Worm (Caenorhabditis elegans) whole organism, L2 larva: ENCODE results near the gene M176.5.

Experiments used
- aly-2 ChIP-seq: fragments of 150-350 bp; optimal IDR thresholded peaks from 2 replicates; lab custom pipeline; 2014; ENCODE audit warnings: missing biosample characterization, missing genetic modification characterization
- crh-2 ChIP-seq: sonication (generic microtip); optimal IDR thresholded peaks from 2 replicates; lab custom pipeline; 2017; ENCODE audit warnings: missing biosample characterization, missing genetic modification characterization
- fos-1 ChIP-seq: fragments of 150-350 bp; optimal IDR thresholded peaks from 2 replicates; lab custom pipeline; 2014; ENCODE audit warnings: missing biosample characterization, missing genetic modification characterization
- lsy-2 ChIP-seq, 2 experiments: fragments of 150-350 bp in 1 of 2; sonication (generic microtip) in 1 of 2; optimal IDR thresholded peaks; 2 replicates each; lab custom pipeline; 2014 to 2017; ENCODE audit warnings: missing biosample characterization in 2 of 2, missing genetic modification characterization in 2 of 2
- nhr-6 ChIP-seq: fragments of 150-350 bp; optimal IDR thresholded peaks from 2 replicates; lab custom pipeline; 2014; ENCODE audit warnings: missing biosample characterization, missing genetic modification characterization
- skn-1 ChIP-seq: sonication (generic microtip); optimal IDR thresholded peaks from 2 replicates; lab custom pipeline; 2017; ENCODE audit warnings: missing biosample characterization, missing genetic modification characterization
- ztf-1 ChIP-seq: fragments of 200-800 bp; sonication (Bioruptor generic); conservative IDR thresholded peaks from 2 replicates; pipeline ENCODE4 v1.3.6; 2022; ENCODE audit warnings: missing genetic modification characterization, missing compliant biosample characterization

The M176.5 gene

DNA sequence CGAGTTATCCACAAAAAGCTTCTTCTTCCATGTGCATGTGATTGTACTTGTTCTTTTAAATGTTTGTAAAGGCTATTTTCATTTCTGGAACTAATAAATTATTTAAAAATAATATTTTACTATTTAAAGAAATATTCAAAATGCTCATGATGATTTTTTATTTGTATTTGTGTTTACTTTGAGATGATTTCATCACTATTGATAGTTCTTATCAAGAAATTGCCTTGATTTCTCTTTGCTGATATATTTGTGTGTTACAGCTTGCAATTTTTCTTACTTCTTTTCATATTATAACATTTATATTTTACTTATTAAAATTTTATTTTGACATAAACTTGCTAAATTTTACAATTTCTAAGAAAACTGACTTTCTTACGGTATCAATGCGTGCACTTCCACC, 49.4 kb downstream of the M176.5 start:
- peak; percentile 68 for TF ChIP-seq fos-1 (tag; lab: Kevin White, UChicago)
- TF ChIP-seq crh-2 = no peak
- TF ChIP-seq skn-1 (tag; lab: Kevin White, UChicago) = peak; percentile 19
- TF ChIP-seq nhr-6 (tag; lab: Kevin White, UChicago) = no peak
- TF ChIP-seq, all 48 proteins: peak for 2

DNA sequence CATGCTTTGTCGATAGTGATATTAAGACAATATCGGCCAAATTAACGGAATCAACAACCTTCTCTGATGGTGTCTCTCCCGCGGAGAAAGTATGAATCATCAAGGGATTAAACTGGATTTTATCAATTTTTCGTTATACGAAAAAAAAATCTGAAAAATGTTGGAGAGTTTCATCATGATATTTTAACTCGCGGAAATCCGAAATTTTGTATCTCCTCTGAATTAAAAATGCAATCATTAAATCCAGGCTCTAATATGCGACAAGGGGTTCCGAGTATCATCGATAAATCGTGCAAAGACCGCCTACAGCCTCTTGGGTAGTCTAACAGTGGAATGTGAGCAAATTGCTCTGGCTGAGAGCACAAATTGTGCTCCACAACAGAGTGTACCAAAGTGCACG, 50.4 kb downstream of the M176.5 start, which contains the start of gene C06C3.10:
Gene C06C3.10, minus strand, starts transcription at position 101 of the 400 bp plus-strand sequence.
- no peak for TF ChIP-seq lsy-2 (tag; optimal IDR thresholded peaks at IDR 0.05; lab: Kevin White, UChicago)
- TF ChIP-seq aly-2 (tag; lab: Kevin White, UChicago) = no peak
- no peak for TF ChIP-seq ztf-1
